Worm (Caenorhabditis elegans) whole organism, mixed stage, embryonic: ENCODE results near the gene F46E10.3.

Experiments used
- M03D4.4 ChIP-seq: sonication (generic microtip); optimal IDR thresholded peaks from 2 replicates; lab custom pipeline; 2017; ENCODE audit warnings: mild to moderate bottlenecking, missing genetic modification characterization, missing compliant biosample characterization
- ceh-43 ChIP-seq: fragments of 200-800 bp; sonication (Bioruptor generic); optimal IDR thresholded peaks from 2 replicates; lab custom pipeline; 2018; ENCODE audit warnings: mild to moderate bottlenecking, missing genetic modification characterization, moderate library complexity, missing compliant biosample characterization
- ceh-83 ChIP-seq: fragments of 200-800 bp; sonication (Bioruptor generic); optimal IDR thresholded peaks from 2 replicates; lab custom pipeline; 2018; ENCODE audit warnings: mild to moderate bottlenecking, missing genetic modification characterization, missing compliant biosample characterization
- ces-1 ChIP-seq: fragments of 150-350 bp; optimal IDR thresholded peaks from 2 replicates; lab custom pipeline; 2014; ENCODE audit warnings: missing biosample characterization, missing genetic modification reagents, missing genetic modification characterization
- cnd-1 ChIP-seq: fragments of 200-800 bp; sonication (Bioruptor generic); optimal IDR thresholded peaks from 2 replicates; lab custom pipeline; 2018; ENCODE audit warnings: mild to moderate bottlenecking, missing genetic modification characterization, missing compliant biosample characterization
- elt-1 ChIP-seq: sonication (generic microtip); optimal IDR thresholded peaks from 2 replicates; lab custom pipeline; 2017; ENCODE audit warnings: missing genetic modification characterization, mild to moderate bottlenecking, missing compliant biosample characterization, antibody characterized with exemption, moderate library complexity, borderline replicate concordance; ENCODE audit not compliant: insufficient read depth
- elt-3 ChIP-seq: fragments of 150-350 bp; optimal IDR thresholded peaks from 2 replicates; lab custom pipeline; 2014; ENCODE audit warnings: missing biosample characterization, missing genetic modification characterization
- ham-2 ChIP-seq: fragments of 200-800 bp; sonication (Bioruptor generic); optimal IDR thresholded peaks from 2 replicates; lab custom pipeline; 2018; ENCODE audit warnings: mild to moderate bottlenecking, missing genetic modification characterization, missing compliant biosample characterization
- hlh-1 ChIP-seq: fragments of 150-350 bp; optimal IDR thresholded peaks from 2 replicates; lab custom pipeline; 2014; ENCODE audit warnings: missing biosample characterization, missing genetic modification reagents, missing genetic modification characterization
- lin-13 ChIP-seq: fragments of 150-350 bp; optimal IDR thresholded peaks from 2 replicates; lab custom pipeline; 2014; ENCODE audit warnings: missing biosample characterization, missing genetic modification characterization
- lin-32 ChIP-seq: fragments of 200-800 bp; sonication (Bioruptor generic); optimal IDR thresholded peaks from 2 replicates; lab custom pipeline; 2018; ENCODE audit warnings: mild to moderate bottlenecking, missing genetic modification characterization, missing compliant biosample characterization
- lsy-2 ChIP-seq: fragments of 150-350 bp; optimal IDR thresholded peaks from 2 replicates; lab custom pipeline; 2014; ENCODE audit warnings: missing biosample characterization, missing genetic modification characterization
- mab-5 ChIP-seq: fragments of 150-350 bp; optimal IDR thresholded peaks from 2 replicates; lab custom pipeline; 2014; ENCODE audit warnings: missing biosample characterization, missing genetic modification characterization
- mls-2 ChIP-seq: sonication (generic microtip); optimal IDR thresholded peaks from 2 replicates; lab custom pipeline; 2016; ENCODE audit warnings: mild to moderate bottlenecking, missing genetic modification characterization, moderate library complexity, missing compliant biosample characterization
- nhr-12 ChIP-seq: fragments of 150-350 bp; optimal IDR thresholded peaks from 2 replicates; lab custom pipeline; 2014; ENCODE audit warnings: missing biosample characterization, missing genetic modification characterization
- nhr-2 ChIP-seq: fragments of 150-350 bp; optimal IDR thresholded peaks from 2 replicates; lab custom pipeline; 2014; ENCODE audit warnings: missing biosample characterization, missing genetic modification characterization
- nhr-237 ChIP-seq: fragments of 150-350 bp; optimal IDR thresholded peaks from 2 replicates; lab custom pipeline; 2014; ENCODE audit warnings: missing biosample characterization, missing genetic modification characterization
- nhr-76 ChIP-seq: sonication (generic microtip); optimal IDR thresholded peaks from 2 replicates; lab custom pipeline; 2017; ENCODE audit warnings: missing biosample characterization, missing genetic modification characterization
- pha-4 ChIP-seq: fragments of 150-350 bp; optimal IDR thresholded peaks from 2 replicates; lab custom pipeline; 2018; ENCODE audit warnings: missing biosample characterization, missing genetic modification reagents, missing genetic modification characterization
- sem-2 ChIP-seq: fragments of 200-800 bp; sonication (Bioruptor generic); optimal IDR thresholded peaks from 2 replicates; lab custom pipeline; 2018; ENCODE audit warnings: mild to moderate bottlenecking, missing genetic modification characterization, missing compliant biosample characterization
- snpc-4 ChIP-seq: fragments of 150-350 bp; optimal IDR thresholded peaks from 2 replicates; lab custom pipeline; 2014; ENCODE audit warnings: missing biosample characterization, missing genetic modification characterization
- sptf-1 ChIP-seq: sonication (generic microtip); optimal IDR thresholded peaks from 2 replicates; lab custom pipeline; 2017; ENCODE audit warnings: mild to moderate bottlenecking, missing genetic modification characterization, moderate library complexity, missing compliant biosample characterization
- tbx-8 ChIP-seq: fragments of 200-800 bp; sonication (Bioruptor generic); optimal IDR thresholded peaks from 2 replicates; lab custom pipeline; 2018; ENCODE audit warnings: mild to moderate bottlenecking, missing genetic modification characterization, moderate library complexity, missing compliant biosample characterization
- unc-120 ChIP-seq: sonication (generic microtip); optimal IDR thresholded peaks from 2 replicates; lab custom pipeline; 2017; ENCODE audit warnings: missing genetic modification characterization, missing compliant biosample characterization; ENCODE audit not compliant: poor library complexity, severe bottlenecking
- unc-39 ChIP-seq: fragments of 150-350 bp; optimal IDR thresholded peaks from 2 replicates; lab custom pipeline; 2014; ENCODE audit warnings: missing biosample characterization, missing genetic modification characterization
- unc-62 ChIP-seq: fragments of 150-350 bp; optimal IDR thresholded peaks from 2 replicates; lab custom pipeline; 2014; ENCODE audit warnings: missing biosample characterization, missing genetic modification reagents, missing genetic modification characterization
- ztf-11 ChIP-seq: fragments of 150-350 bp; optimal IDR thresholded peaks from 2 replicates; lab custom pipeline; 2014; ENCODE audit warnings: missing biosample characterization, missing genetic modification characterization

The F46E10.3 gene

ce11 chrV:6518225-6518396, at the start of gene F46E10.3:
Gene F46E10.3 (plus strand): TSS chrV:6518297.
- no peak for TF ChIP-seq nhr-76 (tag; lab: Kevin White, UChicago)
- TF ChIP-seq elt-1: no peak
- TF ChIP-seq ceh-83 (GFP tag; lab: Kevin White, UChicago): no peak
- TF ChIP-seq snpc-4 (tag; lab: Kevin White, UChicago): no peak
- no peak for TF ChIP-seq tbx-8
- no peak for TF ChIP-seq lin-32 (GFP tag; lab: Kevin White, UChicago)
- TF ChIP-seq mab-5 (tag; lab: Kevin White, UChicago): no peak
- TF ChIP-seq lsy-2 (tag; lab: Kevin White, UChicago): no peak
- no peak for TF ChIP-seq nhr-12 (tag; lab: Kevin White, UChicago)
- TF ChIP-seq unc-39 (tag; lab: Kevin White, UChicago): no peak
- no peak for TF ChIP-seq lin-13
- TF ChIP-seq sem-2 (GFP tag; lab: Kevin White, UChicago): no peak
- no peak for TF ChIP-seq unc-120 (tag; lab: Kevin White, UChicago)
- TF ChIP-seq ceh-43 (GFP tag; lab: Kevin White, UChicago): no peak
- no peak for TF ChIP-seq pha-4 (tag; lab: Kevin White, UChicago)
- TF ChIP-seq nhr-2 (tag; lab: Kevin White, UChicago): no peak
- no peak for TF ChIP-seq ces-1 (GFP tag; lab: Kevin White, UChicago)

ce11 chrV:6471208-6471607, 46.9 kb upstream of the F46E10.3 start:
- TF ChIP-seq unc-120 (tag; lab: Kevin White, UChicago) (no peak), ces-1 (GFP tag; lab: Kevin White, UChicago) (peak; percentile 18), M03D4.4 (tag; lab: Kevin White, UChicago) (no peak), elt-1 (peak; percentile 55)

- TF ChIP-seq unc-62 (GFP tag; lab: Kevin White, UChicago): no peak
- TF ChIP-seq sptf-1 (tag; lab: Kevin White, UChicago): no peak
- no peak for TF ChIP-seq tbx-8
- TF ChIP-seq ztf-11 (tag; lab: Kevin White, UChicago): no peak
- no peak for TF ChIP-seq ceh-83 (GFP tag; lab: Kevin White, UChicago)
These were observed 42.1 kb upstream of the F46E10.3 start for ce11 chrV:6476026-6476425.

DNA sequence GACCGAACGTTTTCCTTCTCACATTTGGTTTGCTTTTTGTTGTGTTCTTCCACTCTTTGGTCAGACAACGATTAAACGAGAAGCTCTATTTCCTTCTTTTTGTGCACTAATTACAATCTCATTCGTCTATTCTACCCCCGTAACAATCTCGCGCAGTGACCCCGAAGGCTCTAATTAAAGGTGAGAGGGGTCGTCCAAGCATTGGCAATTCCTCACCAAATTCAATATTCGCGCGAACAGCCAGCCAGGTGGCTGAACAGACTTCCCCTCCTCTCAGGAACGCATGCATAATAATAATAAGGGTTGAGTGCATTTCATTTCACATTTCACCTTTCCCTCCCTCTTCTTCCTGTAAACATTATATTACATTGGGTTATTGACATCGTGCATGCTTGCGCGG, 33.0 kb upstream of the F46E10.3 start:
- TF ChIP-seq sptf-1 (tag; lab: Kevin White, UChicago): peak; percentile 74
- no peak for TF ChIP-seq hlh-1 (tag; lab: Kevin White, UChicago)
- TF ChIP-seq ceh-83 (GFP tag; lab: Kevin White, UChicago): peak; percentile 20
- TF ChIP-seq lin-32 (GFP tag; lab: Kevin White, UChicago): peak; percentile 22
- peak; percentile 23 for TF ChIP-seq sem-2 (GFP tag; lab: Kevin White, UChicago)
- no peak for TF ChIP-seq lin-13
- TF ChIP-seq unc-62 (GFP tag; lab: Kevin White, UChicago): no peak
- peak; percentile 68 for TF ChIP-seq ceh-43 (GFP tag; lab: Kevin White, UChicago)
- TF ChIP-seq mls-2 (tag; lab: Kevin White, UChicago): peak; percentile 71
- peak; percentile 10 for TF ChIP-seq pha-4 (tag; lab: Kevin White, UChicago)
- TF ChIP-seq nhr-2 (tag; lab: Kevin White, UChicago): peak; percentile 47

DNA sequence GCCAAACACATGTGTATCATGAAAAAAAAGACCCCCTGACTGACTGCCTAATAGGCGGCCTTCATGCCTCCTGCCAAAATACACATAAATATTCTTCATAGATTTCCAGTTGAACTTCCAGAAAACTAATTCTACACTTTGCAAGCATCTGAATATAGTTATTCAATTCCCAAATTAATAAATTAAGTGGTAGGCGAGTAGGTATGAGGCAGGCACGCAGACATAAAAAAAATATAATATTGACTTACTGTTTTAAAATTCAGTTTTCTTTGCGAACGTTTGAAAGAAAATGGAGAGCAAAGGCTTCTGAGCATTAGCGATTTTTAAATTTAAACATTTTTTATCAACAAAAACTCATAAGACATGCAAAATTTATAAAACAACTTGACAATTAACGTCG, 30.2 kb upstream of the F46E10.3 start:
- TF ChIP-seq nhr-12 (tag; lab: Kevin White, UChicago) (no peak), sptf-1 (tag; lab: Kevin White, UChicago) (peak; percentile 0)

ce11 chrV:6488849-6489248, 29.2 kb upstream of the F46E10.3 start, which contains the start of gene lec-10:
Gene lec-10 (minus strand): TSS chrV:6489120.
- TF ChIP-seq snpc-4 (tag; lab: Kevin White, UChicago) (no peak), elt-3 (tag; lab: Kevin White, UChicago) (no peak), unc-120 (tag; lab: Kevin White, UChicago) (no peak), cnd-1 (no peak), nhr-76 (tag; lab: Kevin White, UChicago) (no peak), lsy-2 (tag; lab: Kevin White, UChicago) (no peak), lin-32 (GFP tag; lab: Kevin White, UChicago) (no peak), ham-2 (GFP tag; lab: Kevin White, UChicago) (no peak), unc-62 (GFP tag; lab: Kevin White, UChicago) (no peak), nhr-237 (tag; lab: Kevin White, UChicago) (no peak)
